Worm (Caenorhabditis elegans) whole organism, late embryonic: ENCODE measurements around the gene srj-20.

Source experiments
- C38D4.7 ChIP-seq: fragments of 200-800 bp; sonication (Bioruptor generic); optimal IDR thresholded peaks from 2 replicates; lab custom pipeline; 2018; ENCODE audit warnings: mild to moderate bottlenecking, missing genetic modification characterization, moderate library complexity, missing compliant biosample characterization
- F13H6.1 ChIP-seq: sonication (generic microtip); optimal IDR thresholded peaks from 2 replicates; lab custom pipeline; 2016; ENCODE audit warnings: missing genetic modification characterization, missing compliant biosample characterization
- K09A11.1 ChIP-seq: sonication (generic microtip); optimal IDR thresholded peaks from 2 replicates; lab custom pipeline; 2017; ENCODE audit warnings: antibody characterized with exemption, mild to moderate bottlenecking, missing genetic modification characterization, missing compliant biosample characterization; ENCODE audit not compliant: insufficient read depth
- T23F11.4 ChIP-seq: fragments of 200-800 bp; sonication (Bioruptor generic); optimal IDR thresholded peaks from 2 replicates; lab custom pipeline; 2018; ENCODE audit warnings: mild to moderate bottlenecking, missing genetic modification characterization, missing compliant biosample characterization
- Y22D7AL.16 ChIP-seq: sonication (generic microtip); optimal IDR thresholded peaks from 2 replicates; lab custom pipeline; 2016; ENCODE audit warnings: missing genetic modification characterization, missing compliant biosample characterization
- ama-1 ChIP-seq: fragments of 150-350 bp; optimal IDR thresholded peaks from 2 replicates; lab custom pipeline; 2014
- ceh-14 ChIP-seq: sonication (generic microtip); optimal IDR thresholded peaks from 2 replicates; lab custom pipeline; 2016; ENCODE audit warnings: missing genotype, missing genetic modification characterization, missing compliant biosample characterization
- ceh-18 ChIP-seq: sonication (generic microtip); optimal IDR thresholded peaks from 2 replicates; lab custom pipeline; 2016; ENCODE audit warnings: missing genetic modification characterization, missing compliant biosample characterization
- ceh-19 ChIP-seq: fragments of 200-800 bp; sonication (Bioruptor generic); optimal IDR thresholded peaks from 2 replicates; lab custom pipeline; 2018; ENCODE audit warnings: mild to moderate bottlenecking, missing genetic modification characterization, missing compliant biosample characterization
- ceh-2 ChIP-seq: sonication (generic microtip); optimal IDR thresholded peaks from 2 replicates; lab custom pipeline; 2016; ENCODE audit warnings: missing genotype, missing genetic modification characterization, missing compliant biosample characterization
- ceh-22 ChIP-seq: sonication (generic microtip); optimal IDR thresholded peaks from 2 replicates; lab custom pipeline; 2017; ENCODE audit warnings: missing biosample characterization, missing genetic modification characterization
- ceh-24 ChIP-seq: sonication (generic microtip); optimal IDR thresholded peaks from 2 replicates; lab custom pipeline; 2016; ENCODE audit warnings: mild to moderate bottlenecking, missing genetic modification characterization, missing compliant biosample characterization
- ceh-30 ChIP-seq: fragments of 150-350 bp; optimal IDR thresholded peaks from 2 replicates; lab custom pipeline; 2014; ENCODE audit warnings: missing biosample characterization, missing genetic modification characterization
- ceh-45 ChIP-seq: fragments of 200-800 bp; sonication (Bioruptor generic); IDR thresholded peaks from 2 replicates; pipeline ENCODE4 v1.3.6; 2022; ENCODE audit warnings: missing genetic modification reagents, missing genetic modification characterization, missing compliant biosample characterization
- dmd-4 ChIP-seq: sonication (generic microtip); optimal IDR thresholded peaks from 2 replicates; lab custom pipeline; 2016; ENCODE audit warnings: borderline replicate concordance, missing genetic modification characterization, missing compliant biosample characterization
- dve-1 ChIP-seq: sonication (generic microtip); optimal IDR thresholded peaks from 2 replicates; lab custom pipeline; 2017; ENCODE audit warnings: antibody characterized with exemption, mild to moderate bottlenecking, missing genetic modification characterization, missing compliant biosample characterization
- elt-2 ChIP-seq: sonication (generic microtip); optimal IDR thresholded peaks from 2 replicates; lab custom pipeline; 2016; ENCODE audit warnings: missing genetic modification reagents, missing genetic modification characterization, missing compliant biosample characterization
- eyg-1 ChIP-seq: sonication (generic microtip); optimal IDR thresholded peaks from 2 replicates; lab custom pipeline; 2016; ENCODE audit warnings: missing genotype, missing genetic modification characterization, missing compliant biosample characterization
- fkh-6 ChIP-seq: sonication (generic microtip); optimal IDR thresholded peaks from 2 replicates; lab custom pipeline; 2016; ENCODE audit warnings: missing genetic modification characterization, missing compliant biosample characterization
- gmeb-2 ChIP-seq: sonication (generic microtip); optimal IDR thresholded peaks from 2 replicates; lab custom pipeline; 2016; ENCODE audit warnings: missing genetic modification characterization, inconsistent platforms, missing compliant biosample characterization
- hlh-15 ChIP-seq: sonication (generic microtip); optimal IDR thresholded peaks from 2 replicates; lab custom pipeline; 2016; ENCODE audit warnings: missing genetic modification characterization, missing compliant biosample characterization
- hlh-30 ChIP-seq: sonication (generic microtip); optimal IDR thresholded peaks from 2 replicates; lab custom pipeline; 2017; ENCODE audit warnings: antibody characterized with exemption, missing genetic modification characterization, missing compliant biosample characterization; ENCODE audit not compliant: insufficient read depth
- hlh-6 ChIP-seq: sonication (generic microtip); optimal IDR thresholded peaks from 2 replicates; lab custom pipeline; 2016; ENCODE audit warnings: missing genotype, missing genetic modification characterization, missing compliant biosample characterization
- lin-11 ChIP-seq: fragments of 200-800 bp; sonication (Bioruptor generic); optimal IDR thresholded peaks from 2 replicates; lab custom pipeline; 2018; ENCODE audit warnings: mild to moderate bottlenecking, missing genetic modification characterization, missing compliant biosample characterization
- mec-3 ChIP-seq: sonication (generic microtip); optimal IDR thresholded peaks from 2 replicates; lab custom pipeline; 2016; ENCODE audit warnings: borderline replicate concordance, missing genetic modification characterization, missing compliant biosample characterization
- nhr-232 ChIP-seq: sonication (generic microtip); optimal IDR thresholded peaks from 2 replicates; lab custom pipeline; 2016; ENCODE audit warnings: missing genetic modification characterization, missing compliant biosample characterization
- npax-4 ChIP-seq: sonication (generic microtip); optimal IDR thresholded peaks from 2 replicates; lab custom pipeline; 2016; ENCODE audit warnings: missing genetic modification characterization, missing compliant biosample characterization
- pat-9 ChIP-seq: fragments of 200-800 bp; sonication (Bioruptor generic); optimal IDR thresholded peaks from 2 replicates; lab custom pipeline; 2018; ENCODE audit warnings: mild to moderate bottlenecking, missing genetic modification characterization, moderate library complexity, missing compliant biosample characterization
- pqm-1 ChIP-seq: sonication (generic microtip); optimal IDR thresholded peaks from 2 replicates; lab custom pipeline; 2016; ENCODE audit warnings: missing genetic modification characterization, missing compliant biosample characterization
- ref-2 ChIP-seq: sonication (generic microtip); optimal IDR thresholded peaks from 2 replicates; lab custom pipeline; 2016; ENCODE audit warnings: missing genetic modification characterization, missing compliant biosample characterization
- rnt-1 ChIP-seq: sonication (generic microtip); optimal IDR thresholded peaks from 2 replicates; lab custom pipeline; 2016; ENCODE audit warnings: missing genetic modification characterization, missing compliant biosample characterization
- sdc-2 ChIP-seq: sonication (generic microtip); optimal IDR thresholded peaks from 2 replicates; lab custom pipeline; 2016; ENCODE audit warnings: missing genotype, missing genetic modification characterization, missing compliant biosample characterization
- sox-2 ChIP-seq: fragments of 200-800 bp; sonication (Bioruptor generic); IDR thresholded peaks from 2 replicates; pipeline ENCODE4 v1.3.6; 2022; ENCODE audit warnings: missing genetic modification reagents, missing genetic modification characterization, missing compliant biosample characterization
- tbx-2 ChIP-seq: sonication (generic microtip); optimal IDR thresholded peaks from 2 replicates; lab custom pipeline; 2016; ENCODE audit warnings: missing genetic modification characterization, missing compliant biosample characterization
- tbx-7 ChIP-seq: sonication (generic microtip); optimal IDR thresholded peaks from 2 replicates; lab custom pipeline; 2016; ENCODE audit warnings: missing genotype, missing genetic modification characterization, missing compliant biosample characterization
- unc-42 ChIP-seq: sonication (generic microtip); optimal IDR thresholded peaks from 2 replicates; lab custom pipeline; 2016; ENCODE audit warnings: missing genotype, missing genetic modification characterization, missing compliant biosample characterization
- unc-55 ChIP-seq: sonication (generic microtip); optimal IDR thresholded peaks from 2 replicates; lab custom pipeline; 2017; ENCODE audit warnings: missing biosample characterization, missing genetic modification reagents, missing genetic modification characterization
- zip-5 ChIP-seq: sonication (generic microtip); optimal IDR thresholded peaks from 2 replicates; lab custom pipeline; 2016; ENCODE audit warnings: missing genetic modification characterization, missing compliant biosample characterization

Gene srj-20

DNA sequence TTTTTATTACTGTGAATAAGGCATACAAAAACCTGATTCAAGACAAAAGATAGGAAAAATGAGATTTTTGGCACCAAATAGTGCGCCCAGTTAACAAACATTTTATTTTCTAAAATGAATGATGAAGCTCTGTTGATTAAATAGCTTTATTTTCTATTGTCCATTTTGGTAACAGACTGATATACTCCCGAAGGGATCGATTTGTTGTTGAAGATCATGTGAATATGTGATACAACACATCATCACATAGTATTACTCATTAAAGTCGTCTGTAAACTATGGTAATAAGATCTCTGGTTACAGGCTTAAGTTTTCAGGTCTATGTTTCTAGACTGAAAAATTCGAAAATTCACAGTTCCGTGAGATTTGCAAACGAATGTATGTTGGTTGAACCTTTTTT, at the start of gene srj-20:
srj-20 (minus strand) TSS at position 101 of the 400 bp plus-strand sequence.
- TF ChIP-seq fkh-6 (no peak), rnt-1 (tag; lab: Kevin White, UChicago) (no peak), npax-4 (tag; lab: Kevin White, UChicago) (no peak), ceh-19 (no peak), K09A11.1 (tag; lab: Kevin White, UChicago) (no peak), hlh-30 (tag; lab: Kevin White, UChicago) (no peak), pat-9 (no peak), ceh-30 (tag; lab: Kevin White, UChicago) (no peak), eyg-1 (tag; lab: Kevin White, UChicago) (no peak), ama-1 (no peak)

DNA sequence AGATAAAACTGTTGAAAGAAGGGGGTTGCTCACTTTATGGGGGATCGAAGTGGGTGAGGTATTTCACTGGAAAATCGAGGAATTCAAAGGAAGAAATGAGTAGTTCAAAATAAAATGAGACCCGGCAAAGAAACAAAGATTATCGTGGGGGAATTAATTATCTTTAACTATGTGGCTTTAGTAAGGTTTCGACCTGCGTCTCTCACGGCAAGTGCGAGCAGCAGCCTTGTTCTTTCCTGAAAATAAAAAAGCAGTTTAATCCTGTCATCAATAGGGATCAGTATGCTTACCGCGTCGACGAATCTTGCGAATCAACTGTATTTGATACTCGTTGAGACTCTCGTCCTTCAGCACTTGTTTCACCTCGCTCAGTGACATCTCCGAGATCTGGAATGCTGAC, 48.9 kb upstream of the srj-20 start, which contains the start of gene srh-271:
srh-271 (minus strand) TSS at position 101 of the 400 bp plus-strand sequence.
- TF ChIP-seq mec-3 (tag; lab: Kevin White, UChicago) (no peak), ref-2 (tag; lab: Kevin White, UChicago) (no peak), F13H6.1 (tag; lab: Kevin White, UChicago) (no peak), ama-1 (no peak), Y22D7AL.16 (no peak), hlh-15 (tag; lab: Kevin White, UChicago) (no peak), ceh-24 (tag; lab: Kevin White, UChicago) (no peak), tbx-7 (tag; lab: Kevin White, UChicago) (no peak), sdc-2 (tag; lab: Kevin White, UChicago) (no peak), unc-42 (tag; lab: Kevin White, UChicago) (no peak), hlh-6 (tag; lab: Kevin White, UChicago) (no peak), ceh-14 (tag; lab: Kevin White, UChicago) (no peak)
- TF ChIP-seq, all 69 proteins: peak for 0

DNA sequence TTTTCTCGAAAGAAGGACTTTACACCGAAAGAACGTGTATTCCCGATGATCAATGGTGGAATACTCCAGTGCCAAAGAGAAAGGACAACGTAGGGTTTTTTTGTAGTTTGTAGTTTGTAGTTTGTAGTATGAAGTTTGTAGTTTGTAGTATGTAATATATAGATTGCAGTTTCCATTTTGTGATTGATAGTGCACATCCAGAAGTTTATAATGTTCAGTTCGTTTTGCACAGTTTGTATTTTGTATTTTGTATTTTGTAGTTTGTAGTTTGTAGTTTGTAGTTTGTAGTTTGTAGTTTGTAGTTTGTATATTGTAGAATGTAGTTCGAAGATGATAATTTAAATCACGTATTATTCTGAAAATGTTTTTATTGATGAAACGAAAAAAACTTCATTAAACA, 44.5 kb upstream of the srj-20 start:
- TF ChIP-seq ceh-18 (tag; lab: Kevin White, UChicago) (no peak), ceh-24 (tag; lab: Kevin White, UChicago) (no peak), sdc-2 (tag; lab: Kevin White, UChicago) (no peak), C38D4.7 (no peak), zip-5 (no peak), dve-1 (no peak), nhr-232 (tag; lab: Kevin White, UChicago) (no peak), unc-55 (GFP tag; lab: Kevin White, UChicago) (no peak), sox-2 (GFP tag; lab: Robert Waterston, UW) (no peak), tbx-2 (no peak), T23F11.4 (no peak), ceh-2 (tag; lab: Kevin White, UChicago) (no peak), gmeb-2 (no peak), unc-42 (tag; lab: Kevin White, UChicago) (no peak), ceh-19 (no peak), lin-11 (tag; lab: Kevin White, UChicago) (no peak), hlh-30 (tag; lab: Kevin White, UChicago) (no peak), ceh-45 (GFP tag; lab: Robert Waterston, UW) (no peak), pqm-1 (tag; lab: Kevin White, UChicago) (no peak), ref-2 (tag; lab: Kevin White, UChicago) (no peak)
- TF ChIP-seq, all 69 proteins: peak for 0

DNA sequence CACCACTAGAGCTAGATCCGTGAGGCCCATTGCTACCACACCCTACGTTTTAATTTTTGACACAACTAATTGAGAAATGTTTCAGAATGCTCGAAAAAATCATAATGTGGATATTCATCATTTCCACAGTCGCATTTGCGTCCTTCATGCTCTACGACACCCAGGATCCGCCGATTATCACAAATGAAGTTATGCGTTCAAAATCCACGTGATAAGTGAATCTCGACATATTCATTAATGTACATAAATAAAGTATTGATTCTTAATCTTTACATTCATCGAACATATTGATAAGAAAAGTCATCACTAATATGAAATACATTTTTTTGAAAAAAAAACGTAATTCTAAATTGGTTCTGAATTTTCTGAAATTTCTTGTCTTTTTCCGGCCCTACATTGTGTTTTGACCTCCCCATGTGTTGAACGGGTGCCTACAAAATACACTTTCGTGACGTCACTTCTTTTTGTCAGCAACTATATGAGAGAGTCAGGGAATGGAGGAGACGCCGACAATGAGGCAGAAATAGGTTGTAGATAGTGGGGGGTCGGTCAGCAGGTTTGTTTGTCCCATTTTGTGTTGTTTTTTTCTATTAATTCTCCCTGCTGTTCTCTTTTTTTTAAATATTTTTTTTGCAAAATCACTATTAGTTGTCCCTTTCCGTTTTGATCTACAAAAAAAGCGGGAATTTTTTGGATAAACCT, 42.1 kb upstream of the srj-20 start, which contains the start of gene F53E10.1:
F53E10.1 (plus strand) TSS at position 325 of the 702 bp plus-strand sequence.
- TF ChIP-seq ceh-22 (tag; lab: Kevin White, UChicago) (no peak), elt-2 (peak; percentile 10), unc-42 (tag; lab: Kevin White, UChicago) (no peak), dmd-4 (tag; lab: Kevin White, UChicago) (no peak)
